Worm (Caenorhabditis elegans) whole organism, L2 larva: ENCODE results near the gene C36B7.6.

Source experiments
- F13H6.1 ChIP-seq: sonication (generic microtip); optimal IDR thresholded peaks from 2 replicates; lab custom pipeline; 2016; ENCODE audit warnings: missing genetic modification characterization, missing compliant biosample characterization
- R02D3.7 ChIP-seq: fragments of 150-350 bp; optimal IDR thresholded peaks from 2 replicates; lab custom pipeline; 2014; ENCODE audit warnings: missing biosample characterization, missing genetic modification characterization
- ama-1 ChIP-seq: fragments of 150-350 bp; optimal IDR thresholded peaks from 2 replicates; lab custom pipeline; 2018; ENCODE audit warnings: inconsistent platforms
- ceh-82 ChIP-seq: fragments of 150-350 bp; optimal IDR thresholded peaks from 2 replicates; lab custom pipeline; 2014; ENCODE audit warnings: missing biosample characterization, missing genetic modification characterization
- egl-27 ChIP-seq: sonication (generic microtip); optimal IDR thresholded peaks from 3 replicates; lab custom pipeline; 2017; ENCODE audit warnings: missing biosample characterization, missing genetic modification reagents, missing genetic modification characterization
- lin-13 ChIP-seq: fragments of 150-350 bp; optimal IDR thresholded peaks from 2 replicates; lab custom pipeline; 2014; ENCODE audit warnings: missing biosample characterization, missing genetic modification reagents, missing genetic modification characterization
- mdl-1 ChIP-seq, 2 experiments: fragments of 150-350 bp in 1 of 2; sonication (generic microtip) in 1 of 2; optimal IDR thresholded peaks; 2 replicates each; lab custom pipeline; 2017; ENCODE audit warnings: missing biosample characterization in 2 of 2, missing genetic modification characterization in 2 of 2
- nhr-11 ChIP-seq: fragments of 150-350 bp; optimal IDR thresholded peaks from 2 replicates; lab custom pipeline; 2014; ENCODE audit warnings: missing biosample characterization, missing genetic modification characterization
- nhr-21 ChIP-seq: fragments of 150-350 bp; optimal IDR thresholded peaks from 2 replicates; lab custom pipeline; 2014; ENCODE audit warnings: missing biosample characterization, missing genetic modification characterization
- nhr-6 ChIP-seq: fragments of 150-350 bp; optimal IDR thresholded peaks from 2 replicates; lab custom pipeline; 2014; ENCODE audit warnings: missing biosample characterization, missing genetic modification characterization
- nhr-77 ChIP-seq: fragments of 150-350 bp; optimal IDR thresholded peaks from 2 replicates; lab custom pipeline; 2014; ENCODE audit warnings: missing biosample characterization, missing genetic modification characterization
- snpc-4 ChIP-seq: fragments of 150-350 bp; optimal IDR thresholded peaks from 2 replicates; lab custom pipeline; 2014; ENCODE audit warnings: missing biosample characterization, missing genetic modification characterization
- zag-1 ChIP-seq: fragments of 150-350 bp; optimal IDR thresholded peaks from 2 replicates; lab custom pipeline; 2014; ENCODE audit warnings: missing biosample characterization, missing genetic modification characterization
- ztf-4 ChIP-seq: fragments of 150-350 bp; optimal IDR thresholded peaks from 2 replicates; lab custom pipeline; 2014; ENCODE audit warnings: missing biosample characterization, missing genetic modification characterization

DNA sequence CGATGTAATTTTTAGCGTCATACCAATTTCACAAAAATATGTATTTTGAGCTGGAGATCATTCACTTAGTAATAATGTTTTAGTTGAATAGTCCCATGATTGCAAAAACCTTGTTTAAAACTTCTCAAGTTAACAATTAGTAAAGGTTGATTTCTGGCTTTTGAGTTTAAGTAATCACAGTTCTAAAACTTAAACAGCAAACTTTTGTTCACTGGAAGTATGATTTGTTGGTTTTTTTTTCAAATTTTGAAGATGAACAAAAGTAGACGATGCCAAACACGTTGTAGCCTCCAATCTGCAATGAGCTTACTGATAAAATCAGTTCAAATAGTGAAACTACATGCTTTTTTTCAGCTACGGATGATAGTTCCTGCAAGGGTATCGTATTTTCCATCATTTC, 12.5 kb upstream of the C36B7.6 start, which contains the start of gene C36B7.1:
- TF ChIP-seq egl-27 (tag; lab: Kevin White, UChicago) = no peak
- TF ChIP-seq F13H6.1 = no peak
- no peak for TF ChIP-seq lin-13 (GFP tag; lab: Kevin White, UChicago)
- no peak for TF ChIP-seq mdl-1 (tag; optimal IDR thresholded peaks at IDR 0.05; lab: Kevin White, UChicago)
- no peak for TF ChIP-seq nhr-6 (tag; lab: Kevin White, UChicago)
- TF ChIP-seq zag-1 (tag; lab: Kevin White, UChicago) = no peak
- no peak for TF ChIP-seq ama-1 (lab: Kevin White, UChicago)
- no peak for TF ChIP-seq nhr-21
- TF ChIP-seq ztf-4 (tag; lab: Kevin White, UChicago) = no peak
- no peak for TF ChIP-seq nhr-77 (tag; lab: Kevin White, UChicago)
- TF ChIP-seq ceh-82 (tag; lab: Kevin White, UChicago) = no peak
- TF ChIP-seq snpc-4 (tag; lab: Kevin White, UChicago) = no peak
- no peak for TF ChIP-seq nhr-11 (tag; lab: Kevin White, UChicago)
- no peak for TF ChIP-seq R02D3.7
